Fruit fly (Drosophila melanogaster): ENCODE results near the gene CG11458.

DNA sequence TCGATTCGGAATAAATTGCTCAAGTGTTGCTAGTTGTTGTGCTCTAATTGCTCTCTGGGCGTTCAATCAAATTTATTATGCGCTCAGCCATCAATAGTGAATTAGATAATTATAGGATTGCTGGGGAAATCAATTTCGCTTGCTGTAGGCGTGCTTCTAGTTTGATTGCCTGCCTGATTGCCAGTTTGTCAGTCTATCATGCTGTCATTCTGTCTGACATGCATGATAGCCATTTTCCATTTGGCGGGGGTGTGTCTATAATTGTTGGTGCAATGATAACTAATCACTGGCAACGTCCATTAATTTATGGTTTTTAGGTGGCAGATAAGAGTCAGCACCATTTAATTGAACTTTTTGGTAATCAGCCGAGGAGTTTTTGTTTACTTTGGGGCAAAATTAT, 48.0 kb upstream of the CG11458 start:
- TF ChIP-seq CG6854 (GFP tag; optimal IDR thresholded peaks at IDR 0.05) (no peak), CG8632 (GFP tag; optimal IDR thresholded peaks at IDR 0.05) (no peak), fd85E (GFP tag; optimal IDR thresholded peaks at IDR 0.05) (no peak), CG16779 (tag; optimal IDR thresholded peaks at IDR 0.05) (no peak), CG11294 (GFP tag; IDR thresholded peaks at IDR 0.05) (no peak), fd59A (GFP tag; optimal IDR thresholded peaks at IDR 0.05) (no peak), CG3032 (tag; optimal IDR thresholded peaks at IDR 0.05) (no peak), salr (GFP tag; optimal IDR thresholded peaks at IDR 0.05) (no peak)

Data from whole organism, prepupa.